Worm (Caenorhabditis elegans) whole organism, late embryonic: Measurements from ENCODE around the gene R12B2.6.

ENCODE experiments used
- ama-1 ChIP-seq: fragments of 150-350 bp; optimal IDR thresholded peaks from 2 replicates; lab custom pipeline; 2014
- fkh-10 ChIP-seq: fragments of 150-350 bp; optimal IDR thresholded peaks from 2 replicates; lab custom pipeline; 2014; ENCODE audit warnings: missing biosample characterization, missing genetic modification reagents, missing genetic modification characterization
- nhr-11 ChIP-seq: fragments of 150-350 bp; optimal IDR thresholded peaks from 2 replicates; lab custom pipeline; 2014; ENCODE audit warnings: missing biosample characterization, missing genetic modification characterization
- npax-4 ChIP-seq: sonication (generic microtip); optimal IDR thresholded peaks from 2 replicates; lab custom pipeline; 2016; ENCODE audit warnings: missing genetic modification characterization, missing compliant biosample characterization
- pqm-1 ChIP-seq: sonication (generic microtip); optimal IDR thresholded peaks from 2 replicates; lab custom pipeline; 2016; ENCODE audit warnings: missing genetic modification characterization, missing compliant biosample characterization
- tbx-2 ChIP-seq: sonication (generic microtip); optimal IDR thresholded peaks from 2 replicates; lab custom pipeline; 2016; ENCODE audit warnings: missing genetic modification characterization, missing compliant biosample characterization
- unc-3 ChIP-seq, 2 experiments: fragments of 200-800 bp in 1 of 2; sonication (Bioruptor generic) in 1 of 2; sonication (generic microtip) in 1 of 2; conservative IDR thresholded peaks in 1 of 2; optimal IDR thresholded peaks in 1 of 2; 2 replicates each; pipeline versions ENCODE4 v1.3.6 to Lab custom; 2016 to 2022; ENCODE audit warnings: missing compliant biosample characterization in 2 of 2, missing genetic modification characterization in 2 of 2, missing genetic modification reagents in 1 of 2
- unc-42 ChIP-seq: sonication (generic microtip); optimal IDR thresholded peaks from 2 replicates; lab custom pipeline; 2016; ENCODE audit warnings: missing genotype, missing genetic modification characterization, missing compliant biosample characterization
- ztf-16 ChIP-seq: sonication (generic microtip); optimal IDR thresholded peaks from 2 replicates; lab custom pipeline; 2017; ENCODE audit warnings: missing genetic modification characterization, missing compliant biosample characterization

- TF ChIP-seq pqm-1 (tag; lab: Kevin White, UChicago) (no peak), ama-1 (no peak), fkh-10 (GFP tag; lab: Kevin White, UChicago) (no peak), nhr-11 (tag; lab: Kevin White, UChicago) (no peak), npax-4 (no peak), unc-3 (GFP tag; conservative IDR thresholded peaks at IDR 0.05; lab: Robert Waterston, UW) (no peak), unc-3 (tag; optimal IDR thresholded peaks at IDR 0.05; lab: Kevin White, UChicago) (no peak), unc-42 (tag; lab: Kevin White, UChicago) (no peak), tbx-2 (no peak), ztf-16 (tag; lab: Kevin White, UChicago) (no peak)
Measured at ce11 chrIII:5841676-5842075, 7.7 kb upstream of the R12B2.6 start.
